Fruit fly (Drosophila melanogaster): ENCODE results near the gene CG13113.
A peak's percentile ranks its signal among the peaks of the same experiment; 100 is the strongest.

CG13113 gene

dm6 chr2L:9560045-9560587, 16.1 kb downstream of the CG13113 start:
- TF ChIP-seq CG8478 (optimal IDR thresholded peaks at IDR 0.05) (no peak), CTCF (optimal IDR thresholded peaks at IDR 0.05) (no peak)

dm6 chr2L:9562713-9563112, 18.7 kb downstream of the CG13113 start:
- TF ChIP-seq CG8478 (optimal IDR thresholded peaks at IDR 0.05): no peak
- TF ChIP-seq CTCF (optimal IDR thresholded peaks at IDR 0.05): no peak

dm6 chr2L:9564527-9564926, 20.6 kb downstream of the CG13113 start:
- TF ChIP-seq CTCF (optimal IDR thresholded peaks at IDR 0.05) (no peak), CG8478 (optimal IDR thresholded peaks at IDR 0.05) (no peak)

dm6 chr2L:9565387-9565786, 21.4 kb downstream of the CG13113 start, which contains the start of gene CG46468:
Gene CG46468, minus strand, starts transcription at chr2L:9565438.
- TF ChIP-seq CTCF (optimal IDR thresholded peaks at IDR 0.05) (no peak), CG8478 (optimal IDR thresholded peaks at IDR 0.05) (no peak)

- TF ChIP-seq CG8478 (optimal IDR thresholded peaks at IDR 0.05): no peak
- TF ChIP-seq CTCF (optimal IDR thresholded peaks at IDR 0.05): no peak
Observed at dm6 chr2L:9566656-9567055, 22.7 kb downstream of the CG13113 start, which contains the start of gene jp. Gene jp, minus strand, starts transcription at chr2L:9566750.

dm6 chr2L:9567398-9567856, 23.5 kb downstream of the CG13113 start:
- TF ChIP-seq CG8478 (optimal IDR thresholded peaks at IDR 0.05): no peak
- TF ChIP-seq CTCF (optimal IDR thresholded peaks at IDR 0.05): peak; percentile 63 to 65

dm6 chr2L:9568360-9569088, 24.6 kb downstream of the CG13113 start, which contains the start of gene brwl:
Gene brwl, plus strand, starts transcription at chr2L:9568890.
- no peak for TF ChIP-seq CTCF (optimal IDR thresholded peaks at IDR 0.05)
- no peak for TF ChIP-seq CG8478 (optimal IDR thresholded peaks at IDR 0.05)

dm6 chr2L:9569131-9569530, 25.2 kb downstream of the CG13113 start:
- no peak for TF ChIP-seq CG8478 (optimal IDR thresholded peaks at IDR 0.05)

- TF ChIP-seq CTCF (optimal IDR thresholded peaks at IDR 0.05): no peak
- no peak for TF ChIP-seq CG8478 (optimal IDR thresholded peaks at IDR 0.05)
Observed at dm6 chr2L:9569588-9570434, 25.8 kb downstream of the CG13113 start.

- TF ChIP-seq CTCF (optimal IDR thresholded peaks at IDR 0.05): no peak
- TF ChIP-seq CG8478 (optimal IDR thresholded peaks at IDR 0.05): no peak
Observed at dm6 chr2L:9570673-9571193, 26.8 kb downstream of the CG13113 start.

dm6 chr2L:9576269-9576933, 32.4 kb downstream of the CG13113 start, which contains the start of gene Mtpalpha:
Gene Mtpalpha, minus strand, starts transcription at chr2L:9576769.
- TF ChIP-seq CG8478 (optimal IDR thresholded peaks at IDR 0.05): no peak
- TF ChIP-seq CTCF (optimal IDR thresholded peaks at IDR 0.05): peak; percentile 91 to 97

dm6 chr2L:9579538-9579937, 35.6 kb downstream of the CG13113 start, which contains the start of gene CG31709:
Gene CG31709, minus strand, starts transcription at chr2L:9579638.
- no peak for TF ChIP-seq CG8478 (optimal IDR thresholded peaks at IDR 0.05)
- no peak for TF ChIP-seq CTCF (optimal IDR thresholded peaks at IDR 0.05)

- TF ChIP-seq CTCF (optimal IDR thresholded peaks at IDR 0.05): no peak
- TF ChIP-seq CG8478 (optimal IDR thresholded peaks at IDR 0.05): no peak
Observed at dm6 chr2L:9581582-9581981, 37.6 kb downstream of the CG13113 start, which contains the start of gene gcm. Gene gcm, minus strand, starts transcription at chr2L:9581745.

- no peak for TF ChIP-seq CTCF (optimal IDR thresholded peaks at IDR 0.05)
- TF ChIP-seq CG8478 (optimal IDR thresholded peaks at IDR 0.05): no peak
Observed at dm6 chr2L:9584098-9584703, 40.2 kb downstream of the CG13113 start.

Measured in S2 (cell line).